Fruit fly (Drosophila melanogaster): ENCODE measurements around the gene CG34155.

CG34155 gene

DNA sequence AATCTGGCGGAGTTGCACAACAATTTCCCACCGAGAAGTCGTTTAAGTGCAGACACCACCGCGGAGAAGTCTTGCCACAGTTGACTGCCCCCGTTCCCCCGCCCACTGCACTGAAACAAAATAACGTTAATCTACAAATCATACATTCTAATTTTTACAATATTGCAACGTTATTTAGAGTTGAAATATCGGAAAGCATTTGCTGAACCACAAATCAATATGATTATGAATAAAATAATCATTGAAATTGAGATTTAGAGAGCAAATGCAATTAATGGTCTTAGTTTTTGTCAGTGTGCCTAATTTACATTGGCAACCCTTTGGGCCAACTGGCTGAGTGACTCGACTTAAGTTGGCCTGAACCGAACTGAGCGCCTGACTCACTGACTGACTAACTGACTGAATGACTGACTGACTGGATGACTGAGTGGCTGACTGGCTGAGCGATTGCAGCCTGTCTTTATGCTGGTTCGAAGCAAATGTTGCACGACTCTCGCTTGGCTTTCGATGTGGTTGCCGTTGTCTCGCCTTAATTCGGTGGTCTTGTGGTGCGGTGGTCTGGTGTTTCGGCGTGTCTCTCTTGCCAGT, 10.6 kb upstream of the CG34155 start (continued):
- TF ChIP-seq Jarid2 (GFP tag; optimal IDR thresholded peaks at IDR 0.05) (no peak), Hsf (GFP tag; optimal IDR thresholded peaks at IDR 0.05) (peak; percentile 64), CG14965 (GFP tag; optimal IDR thresholded peaks at IDR 0.05; ENCODE audit: borderline replicate concordance) (no peak), dpn (GFP tag; optimal IDR thresholded peaks at IDR 0.05) (peak; percentile 67 to 76), zfh2 (GFP tag; optimal IDR thresholded peaks at IDR 0.05) (no peak), CG4424 (GFP tag; optimal IDR thresholded peaks at IDR 0.05) (peak; percentile 84), Abd-B (GFP tag; optimal IDR thresholded peaks at IDR 0.05) (peak; percentile 58), grau (tag; optimal IDR thresholded peaks at IDR 0.05) (peak; percentile 81), esg (GFP tag; conservative IDR thresholded peaks at IDR 0.05) (peak; percentile 90), ems (GFP tag; optimal IDR thresholded peaks at IDR 0.05) (no peak), CG13123 (GFP tag; optimal IDR thresholded peaks at IDR 0.05) (peak; percentile 56), CG10462 (GFP tag; optimal IDR thresholded peaks at IDR 0.05) (no peak), sisA (GFP tag; IDR thresholded peaks at IDR 0.05) (peak; percentile 86), Lpt (GFP tag; optimal IDR thresholded peaks at IDR 0.05) (no peak), CG2199 (GFP tag; IDR thresholded peaks at IDR 0.05) (peak; percentile 61; the same call in 1 of the 3 replicates), CG31441 (GFP tag; IDR thresholded peaks at IDR 0.05) (peak; percentile 93), MTF-1 (GFP tag; optimal IDR thresholded peaks at IDR 0.05; ENCODE audit: borderline replicate concordance) (peak; percentile 37), sqz (GFP tag; optimal IDR thresholded peaks at IDR 0.05) (no peak), CG10543 (GFP tag; optimal IDR thresholded peaks at IDR 0.05) (peak; percentile 30), CG9215 (GFP tag; IDR thresholded peaks at IDR 0.05) (peak; percentile 35; the same call in 1 of the 2 replicates), ttk (GFP tag; IDR thresholded peaks at IDR 0.05) (peak; percentile 59), CG3065 (GFP tag; optimal IDR thresholded peaks at IDR 0.05) (peak; percentile 6), chif (GFP tag; optimal IDR thresholded peaks at IDR 0.05) (peak; percentile 70 to 76), CG4730 (GFP tag; IDR thresholded peaks at IDR 0.05) (peak; percentile 64), jigr1 (GFP tag; IDR thresholded peaks at IDR 0.05) (0 out of 3 replicates have a peak, but pooled peaks have one; percentile 35), HLH3B (GFP tag; IDR thresholded peaks at IDR 0.05) (peak; percentile 84), CG3726 (GFP tag; IDR thresholded peaks at IDR 0.05) (0 out of 3 replicates have a peak, but pooled peaks have one; percentile 50), dimm (GFP tag; IDR thresholded peaks at IDR 0.05) (peak; percentile 83), Dip2 (GFP tag; IDR thresholded peaks at IDR 0.05) (no peak), CoRest (tag; optimal IDR thresholded peaks at IDR 0.05) (peak; percentile 81), CG17568 (GFP tag; optimal IDR thresholded peaks at IDR 0.05) (peak; percentile 56), HLHmδ (GFP tag; optimal IDR thresholded peaks at IDR 0.05) (no peak), CG33557 (GFP tag; optimal IDR thresholded peaks at IDR 0.05) (peak; percentile 74), CG4854 (GFP tag; optimal IDR thresholded peaks at IDR 0.05) (peak; percentile 20), sens-2 (GFP tag; IDR thresholded peaks at IDR 0.05) (peak; percentile 64), CG11456 (GFP tag; IDR thresholded peaks at IDR 0.05) (peak; percentile 72; the same call in 2 of the 3 replicates), CG8924 (tag; optimal IDR thresholded peaks at IDR 0.05) (peak; percentile 84), hb (GFP tag; IDR thresholded peaks at IDR 0.05; ENCODE audit: partially characterized antibody) (no peak), ewg (GFP tag; optimal IDR thresholded peaks at IDR 0.05) (peak; percentile 56), CG10959 (GFP tag; IDR thresholded peaks at IDR 0.05) (peak; percentile 58; the same call in 1 of the 2 replicates), CG8290 (GFP tag; optimal IDR thresholded peaks at IDR 0.05) (peak; percentile 36), CG8290 (tag; optimal IDR thresholded peaks at IDR 0.05) (peak in 1 of 2 experiments; percentile 91), Dfd (GFP tag; optimal IDR thresholded peaks at IDR 0.05) (no peak), NC2α (GFP tag; optimal IDR thresholded peaks at IDR 0.05) (peak; percentile 40), crp (GFP tag; optimal IDR thresholded peaks at IDR 0.05) (peak in 1 of 2 experiments; percentile 19), CG32532 (GFP tag; IDR thresholded peaks at IDR 0.05) (peak; percentile 64; the same call in 1 of the 2 replicates), CG16813 (GFP tag; IDR thresholded peaks at IDR 0.05; ENCODE audit: partially characterized antibody) (no peak), hbn (GFP tag; IDR thresholded peaks at IDR 0.05; ENCODE audit: partially characterized antibody) (no peak), CG43689 (GFP tag; IDR thresholded peaks at IDR 0.05) (0 out of 2 replicates have a peak, but pooled peaks have one; percentile 40), B-H2 (GFP tag; optimal IDR thresholded peaks at IDR 0.05) (no peak)

All from whole organism, embryonic.